Worm (Caenorhabditis elegans): ENCODE results near the gene F43G6.7.

ce11 chrII:11823566-11824308 lies 13.1 kb downstream of the F43G6.7 start, which contains the start of gene Y6D1A.1:
- TF ChIP-seq rnt-1 (tag; optimal IDR thresholded peaks at IDR 0.05), result no peak
- TF ChIP-seq che-1 (tag; optimal IDR thresholded peaks at IDR 0.05), result no peak
